Worm (Caenorhabditis elegans): ENCODE data around the gene nipi-4.

The nipi-4 gene

DNA sequence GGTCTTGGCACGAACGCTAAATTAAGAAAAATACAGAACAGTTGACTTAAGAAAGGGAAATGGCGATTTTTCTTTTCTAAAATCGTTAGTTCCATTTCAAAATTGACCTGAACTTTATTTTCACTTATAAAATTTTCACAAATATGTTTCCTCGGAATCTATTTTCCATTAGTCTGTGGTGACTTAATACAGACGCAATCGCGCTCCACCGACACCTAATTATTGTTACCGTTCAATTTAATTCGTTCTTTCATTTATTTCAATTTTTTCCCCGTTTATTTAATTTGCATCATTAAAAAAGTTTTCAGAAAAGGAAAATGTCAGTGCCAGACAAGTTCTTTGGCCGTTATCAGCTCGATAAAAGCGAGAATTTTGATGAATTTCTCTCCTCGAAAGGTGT is 50.3 kb downstream of the nipi-4 start, which contains the start of gene lbp-4:
Gene lbp-4, plus strand, starts transcription at position 309 of the 400 bp plus-strand sequence.
- TF ChIP-seq pqm-1 (tag; optimal IDR thresholded peaks at IDR 0.05): peak; percentile 56
- no peak for TF ChIP-seq vab-7 (GFP tag; IDR thresholded peaks at IDR 0.05)
- no peak for TF ChIP-seq Y48G9A.11 (GFP tag; IDR thresholded peaks at IDR 0.05)
- no peak for TF ChIP-seq D1046.2 (GFP tag; IDR thresholded peaks at IDR 0.05)
- no peak for TF ChIP-seq lin-15B (tag; optimal IDR thresholded peaks at IDR 0.05)
- no peak for TF ChIP-seq egl-27 (tag; optimal IDR thresholded peaks at IDR 0.05)
- TF ChIP-seq dmd-8 (GFP tag; IDR thresholded peaks at IDR 0.05): no peak
- TF ChIP-seq unc-39 (tag; optimal IDR thresholded peaks at IDR 0.05): no peak
- TF ChIP-seq arid-1 (GFP tag; conservative IDR thresholded peaks at IDR 0.05): no peak
- no peak for TF ChIP-seq unc-62 (GFP tag; optimal IDR thresholded peaks at IDR 0.05 in 1 of 2)
- no peak for TF ChIP-seq unc-62 (tag; optimal IDR thresholded peaks at IDR 0.05)
- TF ChIP-seq dmd-6 (GFP tag; IDR thresholded peaks at IDR 0.05): peak; percentile 41; the same call in 1 of the 2 replicates
- no peak for TF ChIP-seq daf-12 (tag; optimal IDR thresholded peaks at IDR 0.05)
- no peak for TF ChIP-seq skn-1 (tag; optimal IDR thresholded peaks at IDR 0.05)
- TF ChIP-seq T20F7.1 (GFP tag; optimal IDR thresholded peaks at IDR 0.05): no peak
- no peak for TF ChIP-seq ztf-11 (tag; optimal IDR thresholded peaks at IDR 0.05)
- peak in 1 of 2 experiments; percentile 64 for TF ChIP-seq lsy-2 (tag; optimal IDR thresholded peaks at IDR 0.05)
- TF ChIP-seq R02D3.7 (tag; optimal IDR thresholded peaks at IDR 0.05): no peak
- TF ChIP-seq nhr-237 (tag; optimal IDR thresholded peaks at IDR 0.05): no peak
- peak; percentile 15 for TF ChIP-seq unc-130 (GFP tag; optimal IDR thresholded peaks at IDR 0.05)
- TF ChIP-seq hif-1 (tag; optimal IDR thresholded peaks at IDR 0.05): peak in 1 of 2 experiments; percentile 46
- TF ChIP-seq nhr-42 (GFP tag; IDR thresholded peaks at IDR 0.05): no peak
- no peak for TF ChIP-seq ceh-82 (tag; optimal IDR thresholded peaks at IDR 0.05)
- TF ChIP-seq F37D6.2 (tag; optimal IDR thresholded peaks at IDR 0.05): no peak
- TF ChIP-seq T26A8.4 (GFP tag; IDR thresholded peaks at IDR 0.05): no peak
- no peak for TF ChIP-seq daf-19 (GFP tag; conservative IDR thresholded peaks at IDR 0.05)
- no peak for TF ChIP-seq nhr-48 (tag; optimal IDR thresholded peaks at IDR 0.05)
- no peak for TF ChIP-seq ceh-44 (GFP tag; IDR thresholded peaks at IDR 0.05)
- TF ChIP-seq zag-1 (tag; optimal IDR thresholded peaks at IDR 0.05): no peak
- TF ChIP-seq hlh-30 (tag; optimal IDR thresholded peaks at IDR 0.05; ENCODE audit: insufficient read depth): no peak
- TF ChIP-seq ztf-7 (tag; optimal IDR thresholded peaks at IDR 0.05): no peak
- TF ChIP-seq nhr-11 (tag; optimal IDR thresholded peaks at IDR 0.05): no peak
- no peak for TF ChIP-seq set-16 (GFP tag; IDR thresholded peaks at IDR 0.05)
- TF ChIP-seq hlh-11 (tag; optimal IDR thresholded peaks at IDR 0.05): peak; percentile 8
- TF ChIP-seq fos-1 (tag; optimal IDR thresholded peaks at IDR 0.05): no peak
- TF ChIP-seq ceh-28 (tag; optimal IDR thresholded peaks at IDR 0.05): no peak
- no peak for TF ChIP-seq ZK337.2 (GFP tag; IDR thresholded peaks at IDR 0.05)
- TF ChIP-seq fkh-10 (GFP tag; optimal IDR thresholded peaks at IDR 0.05): no peak
- no peak for TF ChIP-seq Y75B8A.6 (GFP tag; IDR thresholded peaks at IDR 0.05)
- TF ChIP-seq nhr-111 (GFP tag; optimal IDR thresholded peaks at IDR 0.05): no peak
- TF ChIP-seq lin-29 (GFP tag; IDR thresholded peaks at IDR 0.05): no peak
- no peak for TF ChIP-seq F26F4.8 (GFP tag; conservative IDR thresholded peaks at IDR 0.05)
- no peak for TF ChIP-seq daf-16 (GFP tag; optimal IDR thresholded peaks at IDR 0.05)
- no peak for TF ChIP-seq daf-16 (tag; optimal IDR thresholded peaks at IDR 0.05)
- TF ChIP-seq rbr-2 (tag; optimal IDR thresholded peaks at IDR 0.05): no peak
- no peak for TF ChIP-seq php-3 (GFP tag; IDR thresholded peaks at IDR 0.05)
- TF ChIP-seq mdt-29 (GFP tag; IDR thresholded peaks at IDR 0.05): no peak
- no peak for TF ChIP-seq spr-3 (GFP tag; optimal IDR thresholded peaks at IDR 0.05)
- TF ChIP-seq Y105C5A.15 (GFP tag; IDR thresholded peaks at IDR 0.05): no peak
- TF ChIP-seq hmg-1.1 (GFP tag; IDR thresholded peaks at IDR 0.05): no peak
- no peak for TF ChIP-seq lin-13 (GFP tag; optimal IDR thresholded peaks at IDR 0.05)
- peak; percentile 57 for TF ChIP-seq nhr-77 (tag; optimal IDR thresholded peaks at IDR 0.05)
- TF ChIP-seq ZK546.5 (tag; optimal IDR thresholded peaks at IDR 0.05): no peak
- TF ChIP-seq mxl-2 (GFP tag; conservative IDR thresholded peaks at IDR 0.05): no peak
